Fruit fly (Drosophila melanogaster): ENCODE results near the gene CG6125.

CG6125 gene

DNA sequence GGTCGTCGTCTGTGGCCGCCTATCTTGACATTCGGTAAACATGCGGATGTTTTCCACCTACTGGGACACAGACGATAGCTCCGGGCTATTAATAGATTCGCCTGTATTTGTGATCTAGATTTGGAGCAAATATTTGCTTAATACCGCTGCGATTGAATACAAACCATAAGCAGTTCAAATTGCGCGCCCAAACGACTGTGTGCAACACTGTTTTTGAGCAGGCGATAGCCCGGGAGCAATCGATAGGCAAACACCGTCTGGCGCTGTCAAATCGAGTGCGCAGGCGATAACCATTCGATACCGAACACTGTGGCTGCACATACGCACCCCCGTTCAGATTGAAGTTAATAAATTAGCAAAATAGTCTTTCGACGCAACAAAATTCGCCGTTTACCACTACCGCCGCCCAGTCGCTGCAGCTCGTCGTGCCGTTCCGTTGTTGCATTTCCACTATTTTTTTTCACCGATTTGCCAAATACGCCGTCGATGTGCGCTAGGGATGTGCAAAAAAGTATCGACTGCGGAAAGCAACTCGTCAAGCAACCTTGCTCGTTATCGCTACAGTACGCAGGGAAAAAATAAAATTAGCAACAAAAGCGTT is 1.4 kb upstream of the CG6125 start, which contains the start of gene Atx2 (continued):
- peak in 1 of 3 experiments; percentile 38 for TF ChIP-seq Stat92E (GFP tag; optimal IDR thresholded peaks at IDR 0.05)
- no peak for TF ChIP-seq grn (GFP tag; optimal IDR thresholded peaks at IDR 0.05)
- peak; percentile 42 for TF ChIP-seq CG17829 (tag; optimal IDR thresholded peaks at IDR 0.05)
- peak; percentile 85 for TF ChIP-seq Med (GFP tag)
- peak; percentile 56 for TF ChIP-seq CoRest (tag; optimal IDR thresholded peaks at IDR 0.05)
- TF ChIP-seq CG30403 (GFP tag; optimal IDR thresholded peaks at IDR 0.05) = peak; percentile 45
- no peak for TF ChIP-seq CG15269 (tag; optimal IDR thresholded peaks at IDR 0.05)
- TF ChIP-seq odd (GFP tag; optimal IDR thresholded peaks at IDR 0.05) = no peak
- peak; percentile 95 for TF ChIP-seq Dll (GFP tag; IDR thresholded peaks at IDR 0.05; ENCODE audit: partially characterized antibody)
- TF ChIP-seq mirr (GFP tag; optimal IDR thresholded peaks at IDR 0.05) = peak; percentile 22
- peak; percentile 30 for TF ChIP-seq Abd-B (GFP tag; optimal IDR thresholded peaks at IDR 0.05)
- TF ChIP-seq MTF-1 (GFP tag; optimal IDR thresholded peaks at IDR 0.05; ENCODE audit: borderline replicate concordance) = peak; percentile 33
- TF ChIP-seq Hmr (GFP tag; optimal IDR thresholded peaks at IDR 0.05) = peak; percentile 59
- TF ChIP-seq Ssrp (tag; optimal IDR thresholded peaks at IDR 0.05) = no peak
- TF ChIP-seq CG8359 (GFP tag; optimal IDR thresholded peaks at IDR 0.05; ENCODE audit: borderline replicate concordance) = no peak
- no peak for TF ChIP-seq kah (GFP tag; optimal IDR thresholded peaks at IDR 0.05)
- TF ChIP-seq zen (tag; optimal IDR thresholded peaks at IDR 0.05) = peak; percentile 48
- TF ChIP-seq zfh2 (GFP tag; optimal IDR thresholded peaks at IDR 0.05) = peak; percentile 74
- peak; percentile 30 for TF ChIP-seq CG13775 (GFP tag; optimal IDR thresholded peaks at IDR 0.05)
- TF ChIP-seq Camta (GFP tag; optimal IDR thresholded peaks at IDR 0.05) = no peak
- peak; percentile 68 for TF ChIP-seq CHES-1-like (GFP tag; optimal IDR thresholded peaks at IDR 0.05)
- no peak for TF ChIP-seq salm (tag; optimal IDR thresholded peaks at IDR 0.05)
- TF ChIP-seq BEAF-32 (GFP tag; optimal IDR thresholded peaks at IDR 0.05) = peak; percentile 99
- peak; percentile 13 for TF ChIP-seq wek (GFP tag; optimal IDR thresholded peaks at IDR 0.05)
- no peak for TF ChIP-seq lbe (GFP tag; optimal IDR thresholded peaks at IDR 0.05)
- TF ChIP-seq CG1529 (GFP tag; optimal IDR thresholded peaks at IDR 0.05) = no peak
- peak; percentile 18 for TF ChIP-seq CG4820 (GFP tag; optimal IDR thresholded peaks at IDR 0.05)
- TF ChIP-seq CG2712 (tag; optimal IDR thresholded peaks at IDR 0.05) = peak; percentile 42
- TF ChIP-seq psq (GFP tag; optimal IDR thresholded peaks at IDR 0.05) = no peak
- TF ChIP-seq Blimp-1 (GFP tag; optimal IDR thresholded peaks at IDR 0.05) = peak; percentile 17
- TF ChIP-seq unc-4 (GFP tag; IDR thresholded peaks at IDR 0.05; ENCODE audit: partially characterized antibody) = peak; percentile 94
- TF ChIP-seq row (GFP tag; IDR thresholded peaks at IDR 0.05) = peak; percentile 54
- peak; percentile 75 for TF ChIP-seq Ets97D (GFP tag; optimal IDR thresholded peaks at IDR 0.05)
- TF ChIP-seq gfzf (GFP tag; optimal IDR thresholded peaks at IDR 0.05) = peak; percentile 21
- TF ChIP-seq gsb-n (tag; optimal IDR thresholded peaks at IDR 0.05) = peak; percentile 30
- TF ChIP-seq pum (GFP tag; optimal IDR thresholded peaks at IDR 0.05) = peak; percentile 19
- peak; percentile 15 for TF ChIP-seq grau (tag; optimal IDR thresholded peaks at IDR 0.05)
- TF ChIP-seq HLH4C (GFP tag; IDR thresholded peaks at IDR 0.05; ENCODE audit: partially characterized antibody) = peak; percentile 97
- TF ChIP-seq CG6765 (GFP tag; optimal IDR thresholded peaks at IDR 0.05) = no peak
- no peak for TF ChIP-seq CG33557 (GFP tag; optimal IDR thresholded peaks at IDR 0.05)
- peak; percentile 29; the same call in 1 of the 2 replicates for TF ChIP-seq Atf6 (GFP tag; IDR thresholded peaks at IDR 0.05)
- TF ChIP-seq CG1792 (GFP tag; optimal IDR thresholded peaks at IDR 0.05) = peak; percentile 54
- peak; percentile 60 for TF ChIP-seq lab (GFP tag; optimal IDR thresholded peaks at IDR 0.05)
- TF ChIP-seq Mrtf (GFP tag; IDR thresholded peaks at IDR 0.05) = no peak
- 0 out of 2 replicates have a peak, but pooled peaks have one; percentile 43 for TF ChIP-seq CG17328 (GFP tag; IDR thresholded peaks at IDR 0.05)
- TF ChIP-seq otp (GFP tag; IDR thresholded peaks at IDR 0.05) = no peak
- TF ChIP-seq CG8944 (GFP tag; optimal IDR thresholded peaks at IDR 0.05) = peak; percentile 7
- peak; percentile 40 for TF ChIP-seq ERR (GFP tag; optimal IDR thresholded peaks at IDR 0.05)
- TF ChIP-seq CG3838 (GFP tag; optimal IDR thresholded peaks at IDR 0.05) = no peak

All from whole organism, embryonic.